Worm (Caenorhabditis elegans): ENCODE measurements around the gene F54C8.6.
A peak's percentile ranks its signal among the peaks of the same experiment; 100 is the strongest.

Gene F54C8.6

ce11 chrIII:9449831-9450230 lies at the start of gene F54C8.6:
Gene F54C8.6, minus strand, starts transcription at chrIII:9449931.
- TF ChIP-seq mab-5 (tag; optimal IDR thresholded peaks at IDR 0.05) (no peak), zag-1 (tag; optimal IDR thresholded peaks at IDR 0.05) (no peak)

- TF ChIP-seq gmeb-1 (tag; optimal IDR thresholded peaks at IDR 0.05) (no peak), lin-13 (GFP tag; optimal IDR thresholded peaks at IDR 0.05) (no peak), nhr-25 (tag; optimal IDR thresholded peaks at IDR 0.05) (no peak), Y55F3AM.14 (GFP tag; optimal IDR thresholded peaks at IDR 0.05) (no peak), unc-62 (GFP tag; optimal IDR thresholded peaks at IDR 0.05) (no peak), alr-1 (tag; optimal IDR thresholded peaks at IDR 0.05) (no peak)
These were observed 47.7 kb upstream of the F54C8.6 start for ce11 chrIII:9497412-9497811.

ce11 chrIII:9496083-9496482 lies 46.4 kb upstream of the F54C8.6 start:
- no peak for TF ChIP-seq nhr-129 (tag; optimal IDR thresholded peaks at IDR 0.05)
- no peak for TF ChIP-seq unc-62 (GFP tag; optimal IDR thresholded peaks at IDR 0.05)
- TF ChIP-seq sma-9 (GFP tag; optimal IDR thresholded peaks at IDR 0.05), result no peak
- no peak for TF ChIP-seq sma-9 (tag; optimal IDR thresholded peaks at IDR 0.05)
- no peak for TF ChIP-seq snpc-4 (tag; optimal IDR thresholded peaks at IDR 0.05)
- TF ChIP-seq fos-1 (tag; optimal IDR thresholded peaks at IDR 0.05), result no peak
- no peak for TF ChIP-seq nhr-23 (tag; optimal IDR thresholded peaks at IDR 0.05)
- TF ChIP-seq crh-2 (tag; optimal IDR thresholded peaks at IDR 0.05), result no peak
- no peak for TF ChIP-seq nhr-6 (tag; optimal IDR thresholded peaks at IDR 0.05)
- no peak for TF ChIP-seq unc-55 (GFP tag; optimal IDR thresholded peaks at IDR 0.05)
- TF ChIP-seq R02D3.7 (tag; optimal IDR thresholded peaks at IDR 0.05), result no peak

- no peak for TF ChIP-seq peb-1 (tag; optimal IDR thresholded peaks at IDR 0.05)
- no peak for TF ChIP-seq sma-3 (GFP tag; optimal IDR thresholded peaks at IDR 0.05)
- no peak for TF ChIP-seq ztf-1 (GFP tag; conservative IDR thresholded peaks at IDR 0.05)
- no peak for TF ChIP-seq lin-13 (GFP tag; optimal IDR thresholded peaks at IDR 0.05)
- no peak for TF ChIP-seq unc-39 (tag; optimal IDR thresholded peaks at IDR 0.05)
- no peak for TF ChIP-seq blmp-1 (tag; optimal IDR thresholded peaks at IDR 0.05; ENCODE audit: insufficient read depth)
- no peak for TF ChIP-seq ztf-4 (tag; optimal IDR thresholded peaks at IDR 0.05)
- no peak for TF ChIP-seq crh-2 (tag; optimal IDR thresholded peaks at IDR 0.05)
These were observed 44.5 kb upstream of the F54C8.6 start for ce11 chrIII:9494209-9494608.

ce11 chrIII:9490783-9491547 lies 41.2 kb upstream of the F54C8.6 start, which contains the start of the genes dars-1 and ctr-9:
Gene dars-1, minus strand, starts transcription at chrIII:9491215.
Gene ctr-9, plus strand, starts transcription at chrIII:9491396.
- TF ChIP-seq R02D3.7 (tag; optimal IDR thresholded peaks at IDR 0.05), result no peak
- TF ChIP-seq C34F6.9 (tag; optimal IDR thresholded peaks at IDR 0.05), result peak; percentile 5
- no peak for TF ChIP-seq gmeb-1 (tag; optimal IDR thresholded peaks at IDR 0.05)
- TF ChIP-seq ama-1 (optimal IDR thresholded peaks at IDR 0.05), result no peak
- TF ChIP-seq ztf-1 (GFP tag; conservative IDR thresholded peaks at IDR 0.05), result no peak
- TF ChIP-seq ceh-82 (tag; optimal IDR thresholded peaks at IDR 0.05), result no peak
- TF ChIP-seq sem-4 (tag; optimal IDR thresholded peaks at IDR 0.05), result no peak
- TF ChIP-seq nhr-12 (tag; optimal IDR thresholded peaks at IDR 0.05), result no peak
- peak; percentile 66 for TF ChIP-seq nhr-129 (tag; optimal IDR thresholded peaks at IDR 0.05)
- no peak for TF ChIP-seq nhr-11 (tag; optimal IDR thresholded peaks at IDR 0.05)
- no peak for TF ChIP-seq unc-39 (tag; optimal IDR thresholded peaks at IDR 0.05)
- peak; percentile 18 for TF ChIP-seq unc-55 (GFP tag; optimal IDR thresholded peaks at IDR 0.05)
- no peak for TF ChIP-seq lin-13 (GFP tag; optimal IDR thresholded peaks at IDR 0.05)
- TF ChIP-seq mab-5 (tag; optimal IDR thresholded peaks at IDR 0.05), result no peak
- no peak for TF ChIP-seq lin-11 (tag; optimal IDR thresholded peaks at IDR 0.05)
- TF ChIP-seq crh-2 (tag; optimal IDR thresholded peaks at IDR 0.05), result no peak
- no peak for TF ChIP-seq nhr-77 (tag; optimal IDR thresholded peaks at IDR 0.05)
- TF ChIP-seq sma-3 (GFP tag; optimal IDR thresholded peaks at IDR 0.05), result no peak
- TF ChIP-seq lsy-2 (tag; optimal IDR thresholded peaks at IDR 0.05), result peak in 1 of 2 experiments; percentile 51
- no peak for TF ChIP-seq nhr-23 (tag; optimal IDR thresholded peaks at IDR 0.05)
- TF ChIP-seq lin-39 (tag; optimal IDR thresholded peaks at IDR 0.05), result no peak
- no peak for TF ChIP-seq egl-27 (tag; optimal IDR thresholded peaks at IDR 0.05)
- TF ChIP-seq sma-9 (GFP tag; optimal IDR thresholded peaks at IDR 0.05), result no peak
- no peak for TF ChIP-seq sma-9 (tag; optimal IDR thresholded peaks at IDR 0.05)
- no peak for TF ChIP-seq alr-1 (tag; optimal IDR thresholded peaks at IDR 0.05)
- TF ChIP-seq nhr-21 (tag; optimal IDR thresholded peaks at IDR 0.05), result no peak
- TF ChIP-seq snpc-4 (tag; optimal IDR thresholded peaks at IDR 0.05), result no peak
- no peak for TF ChIP-seq ztf-4 (tag; optimal IDR thresholded peaks at IDR 0.05)
